Worm (Caenorhabditis elegans): ENCODE results near the gene E01G4.3.
A peak's percentile ranks its signal among the peaks of the same experiment; 100 is the strongest.

E01G4.3 gene

ce11 chrII:13460592-13461395 lies 8.6 kb downstream of the E01G4.3 start, which contains the start of gene pqn-27 (continued):
- peak; percentile 81 for TF ChIP-seq dve-1 (tag; optimal IDR thresholded peaks at IDR 0.05; ENCODE audit: insufficient read depth)
- TF ChIP-seq spr-1 (tag; optimal IDR thresholded peaks at IDR 0.05): peak; percentile 51
- no peak for TF ChIP-seq madf-9 (GFP tag; conservative IDR thresholded peaks at IDR 0.05)
- no peak for TF ChIP-seq D1046.2 (GFP tag; IDR thresholded peaks at IDR 0.05)
- TF ChIP-seq ceh-62 (tag; optimal IDR thresholded peaks at IDR 0.05): no peak
- TF ChIP-seq dmd-6 (GFP tag; IDR thresholded peaks at IDR 0.05): peak; percentile 77
- TF ChIP-seq nhr-76 (tag; optimal IDR thresholded peaks at IDR 0.05): no peak
- TF ChIP-seq F44E2.7 (GFP tag; IDR thresholded peaks at IDR 0.05): no peak
- no peak for TF ChIP-seq lin-15B (tag; optimal IDR thresholded peaks at IDR 0.05)
- no peak; the same call in none of the 2 replicates for TF ChIP-seq ctbp-1 (GFP tag; IDR thresholded peaks at IDR 0.05)
- TF ChIP-seq tra-1 (GFP tag; IDR thresholded peaks at IDR 0.05): no peak
- no peak for TF ChIP-seq nhr-237 (tag; optimal IDR thresholded peaks at IDR 0.05)
- no peak for TF ChIP-seq pqm-1 (tag; optimal IDR thresholded peaks at IDR 0.05)
- TF ChIP-seq T20F7.1 (GFP tag; optimal IDR thresholded peaks at IDR 0.05): no peak
- peak; percentile 33; the same call in 1 of the 2 replicates for TF ChIP-seq mdt-29 (GFP tag; IDR thresholded peaks at IDR 0.05)
- no peak; the same call in 1 of the 2 replicates for TF ChIP-seq arid-1 (GFP tag; conservative IDR thresholded peaks at IDR 0.05)
- peak in 1 of 2 experiments; percentile 88 for TF ChIP-seq lsy-2 (tag; optimal IDR thresholded peaks at IDR 0.05)
- peak; percentile 53 for TF ChIP-seq nhr-111 (GFP tag; optimal IDR thresholded peaks at IDR 0.05)
- 0 out of 2 replicates have a peak, but pooled peaks have one; percentile 30 for TF ChIP-seq ZK337.2 (GFP tag; IDR thresholded peaks at IDR 0.05)
- TF ChIP-seq egl-43 (GFP tag; IDR thresholded peaks at IDR 0.05): no peak
- no peak for TF ChIP-seq F26F4.8 (GFP tag; conservative IDR thresholded peaks at IDR 0.05)
- peak; percentile 72 for TF ChIP-seq nhr-48 (tag; optimal IDR thresholded peaks at IDR 0.05)
- TF ChIP-seq madf-5 (GFP tag; IDR thresholded peaks at IDR 0.05): no peak
- TF ChIP-seq Y5F2A.4 (GFP tag; optimal IDR thresholded peaks at IDR 0.05): no peak
- TF ChIP-seq zip-2 (tag; optimal IDR thresholded peaks at IDR 0.05): peak; percentile 62
- TF ChIP-seq jun-1 (tag; optimal IDR thresholded peaks at IDR 0.05): peak; percentile 1
- TF ChIP-seq ztf-11 (tag; optimal IDR thresholded peaks at IDR 0.05): no peak
- no peak; the same call in 1 of the 2 replicates for TF ChIP-seq dmd-8 (GFP tag; IDR thresholded peaks at IDR 0.05)
- no peak for TF ChIP-seq zip-11 (GFP tag; IDR thresholded peaks at IDR 0.05)
- TF ChIP-seq ceh-28 (tag; optimal IDR thresholded peaks at IDR 0.05): no peak
- TF ChIP-seq tag-97 (GFP tag; IDR thresholded peaks at IDR 0.05): no peak
- TF ChIP-seq hmg-1.1 (GFP tag; IDR thresholded peaks at IDR 0.05): peak; percentile 43
- peak; percentile 74 for TF ChIP-seq lin-38 (GFP tag; IDR thresholded peaks at IDR 0.05)
- peak; percentile 40 for TF ChIP-seq ztf-7 (tag; optimal IDR thresholded peaks at IDR 0.05)
- peak; percentile 22 for TF ChIP-seq lin-13 (GFP tag; optimal IDR thresholded peaks at IDR 0.05)
- 0 out of 2 replicates have a peak, but pooled peaks have one; percentile 9 for TF ChIP-seq lin-29 (GFP tag; IDR thresholded peaks at IDR 0.05)
- TF ChIP-seq Y75B8A.6 (GFP tag; IDR thresholded peaks at IDR 0.05): peak; percentile 34; the same call in 1 of the 2 replicates
- TF ChIP-seq sdz-12 (GFP tag; optimal IDR thresholded peaks at IDR 0.05): peak; percentile 2
- TF ChIP-seq F37D6.2 (tag; optimal IDR thresholded peaks at IDR 0.05): no peak
- TF ChIP-seq nhr-28 (tag; optimal IDR thresholded peaks at IDR 0.05): peak; percentile 77
- peak in 1 of 2 experiments; percentile 93 for TF ChIP-seq daf-16 (GFP tag; optimal IDR thresholded peaks at IDR 0.05)
- peak; percentile 95 for TF ChIP-seq daf-16 (tag; optimal IDR thresholded peaks at IDR 0.05)
- peak; percentile 87 for TF ChIP-seq hlh-11 (tag; optimal IDR thresholded peaks at IDR 0.05)
- TF ChIP-seq unc-62 (GFP tag; optimal IDR thresholded peaks at IDR 0.05 in 1 of 2): peak in 1 of 2 experiments; percentile 93
- TF ChIP-seq unc-62 (tag; optimal IDR thresholded peaks at IDR 0.05): no peak
- peak; percentile 49 for TF ChIP-seq dpl-1 (GFP tag; optimal IDR thresholded peaks at IDR 0.05)
- peak; percentile 66 for TF ChIP-seq hlh-30 (tag; optimal IDR thresholded peaks at IDR 0.05; ENCODE audit: insufficient read depth)
- TF ChIP-seq hif-1 (tag; optimal IDR thresholded peaks at IDR 0.05): peak; percentile 29 to 73
- TF ChIP-seq mdl-1 (tag; optimal IDR thresholded peaks at IDR 0.05): peak in 1 of 2 experiments; percentile 61
- no peak; the same call in 1 of the 2 replicates for TF ChIP-seq set-16 (GFP tag; IDR thresholded peaks at IDR 0.05)
